Fruit fly (Drosophila melanogaster): ENCODE data around the gene CG18754.

The CG18754 gene

dm6 chr3R:23724843-23725506, 41.1 kb downstream of the CG18754 start (continued):
- no peak for TF ChIP-seq Usf (GFP tag; optimal IDR thresholded peaks at IDR 0.05)
- TF ChIP-seq CG31388 (GFP tag; optimal IDR thresholded peaks at IDR 0.05) = no peak
- peak; percentile 73 for TF ChIP-seq grn (GFP tag; optimal IDR thresholded peaks at IDR 0.05)
- TF ChIP-seq CG3726 (GFP tag; IDR thresholded peaks at IDR 0.05) = no peak
- no peak for TF ChIP-seq Lhr (GFP tag; optimal IDR thresholded peaks at IDR 0.05)
- TF ChIP-seq CG8290 (GFP tag; optimal IDR thresholded peaks at IDR 0.05) = no peak
- peak in 1 of 2 experiments; percentile 8 for TF ChIP-seq CG8290 (tag; optimal IDR thresholded peaks at IDR 0.05)
- 0 out of 2 replicates have a peak, but pooled peaks have one; percentile 31 for TF ChIP-seq Atf6 (GFP tag; IDR thresholded peaks at IDR 0.05)
- no peak for TF ChIP-seq Atf3 (GFP tag; optimal IDR thresholded peaks at IDR 0.05)
- TF ChIP-seq knrl (GFP tag; IDR thresholded peaks at IDR 0.05; ENCODE audit: partially characterized antibody) = no peak
- no peak for TF ChIP-seq shn (GFP tag; optimal IDR thresholded peaks at IDR 0.05)
- TF ChIP-seq lab (GFP tag; optimal IDR thresholded peaks at IDR 0.05) = peak; percentile 39
- TF ChIP-seq row (GFP tag; IDR thresholded peaks at IDR 0.05) = 0 out of 3 replicates have a peak, but pooled peaks have one; percentile 16
- no peak for TF ChIP-seq jumu (GFP tag; optimal IDR thresholded peaks at IDR 0.05)
- TF ChIP-seq CG17802 (tag; optimal IDR thresholded peaks at IDR 0.05) = no peak
- TF ChIP-seq HLH3B (GFP tag; IDR thresholded peaks at IDR 0.05) = no peak
- no peak for TF ChIP-seq Nf-YC (tag; optimal IDR thresholded peaks at IDR 0.05)
- peak; percentile 99 for TF ChIP-seq exex (tag; optimal IDR thresholded peaks at IDR 0.05)
- no peak for TF ChIP-seq tll (GFP tag; optimal IDR thresholded peaks at IDR 0.05)
- no peak for TF ChIP-seq ato (GFP tag; IDR thresholded peaks at IDR 0.05; ENCODE audit: partially characterized antibody)
- no peak for TF ChIP-seq NfI (GFP tag; optimal IDR thresholded peaks at IDR 0.05)

dm6 chr3R:23725711-23726349, 42.0 kb downstream of the CG18754 start:
- no peak for TF ChIP-seq prd (optimal IDR thresholded peaks at IDR 0.05)
- no peak for TF ChIP-seq prd (GFP tag; IDR thresholded peaks at IDR 0.05)
- TF ChIP-seq sd (tag; optimal IDR thresholded peaks at IDR 0.05) = peak; percentile 61
- TF ChIP-seq CG7556 (GFP tag; optimal IDR thresholded peaks at IDR 0.05) = no peak
- TF ChIP-seq lbe (GFP tag; optimal IDR thresholded peaks at IDR 0.05) = peak; percentile 17
- TF ChIP-seq CG18619 (GFP tag; optimal IDR thresholded peaks at IDR 0.05) = peak; percentile 34
- TF ChIP-seq Hey (tag; optimal IDR thresholded peaks at IDR 0.05) = peak; percentile 41
- TF ChIP-seq tup (GFP tag; optimal IDR thresholded peaks at IDR 0.05) = no peak
- TF ChIP-seq Oaz (GFP tag; IDR thresholded peaks at IDR 0.05) = no peak
- TF ChIP-seq Hmr (GFP tag; optimal IDR thresholded peaks at IDR 0.05) = peak; percentile 53
- TF ChIP-seq Asciz (GFP tag; optimal IDR thresholded peaks at IDR 0.05) = peak; percentile 45
- peak; percentile 40 for TF ChIP-seq nau (GFP tag; optimal IDR thresholded peaks at IDR 0.05)
- TF ChIP-seq grau (tag; optimal IDR thresholded peaks at IDR 0.05) = no peak
- TF ChIP-seq Ssrp (tag; optimal IDR thresholded peaks at IDR 0.05) = no peak
- TF ChIP-seq wek (GFP tag; optimal IDR thresholded peaks at IDR 0.05) = peak; percentile 30
- peak; percentile 66 for TF ChIP-seq sens (GFP tag)
- no peak for TF ChIP-seq lola (GFP tag; optimal IDR thresholded peaks at IDR 0.05)
- TF ChIP-seq abd-A (tag; optimal IDR thresholded peaks at IDR 0.05) = peak; percentile 71
- TF ChIP-seq CG18599 (GFP tag; optimal IDR thresholded peaks at IDR 0.05) = peak; percentile 66
- TF ChIP-seq CG1024 (GFP tag; IDR thresholded peaks at IDR 0.05) = no peak
- peak; percentile 46 for TF ChIP-seq CG2678 (tag; optimal IDR thresholded peaks at IDR 0.05)
- TF ChIP-seq Pdp1 (GFP tag; optimal IDR thresholded peaks at IDR 0.05) = peak in 1 of 2 experiments; percentile 51
- peak; percentile 33 for TF ChIP-seq CG3281 (GFP tag; optimal IDR thresholded peaks at IDR 0.05)
- peak; percentile 100 for TF ChIP-seq CG31224 (GFP tag; IDR thresholded peaks at IDR 0.05)
- TF ChIP-seq Atf6 (GFP tag; IDR thresholded peaks at IDR 0.05) = peak; percentile 49; the same call in 1 of the 2 replicates
- TF ChIP-seq Fer1 (GFP tag; optimal IDR thresholded peaks at IDR 0.05) = peak; percentile 60
- TF ChIP-seq CG33213 (GFP tag; optimal IDR thresholded peaks at IDR 0.05) = no peak
- TF ChIP-seq yki (optimal IDR thresholded peaks at IDR 0.05) = no peak
